Worm (Caenorhabditis elegans): ENCODE results near the gene Y22F5A.11.

DNA sequence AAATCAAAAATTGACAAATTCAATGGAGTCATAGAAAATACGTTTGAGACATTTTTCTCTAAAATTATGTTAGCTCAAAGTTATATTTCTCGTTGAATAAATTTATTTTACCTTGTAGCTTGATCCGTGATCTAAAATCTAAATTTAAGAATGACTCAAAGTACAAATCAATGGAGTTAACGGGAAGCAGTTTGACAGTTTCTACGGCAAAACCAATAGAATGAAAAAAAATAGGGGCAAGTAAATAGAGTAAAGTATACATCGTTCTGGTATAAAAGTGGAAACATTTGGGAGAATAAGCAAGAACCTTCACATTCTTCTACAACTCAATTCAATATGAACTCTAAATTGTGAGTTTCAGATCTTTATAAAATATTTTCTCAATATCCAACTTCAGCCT, 44.5 kb downstream of the Y22F5A.11 start, which contains the start of gene fipr-6:
- no peak for TF ChIP-seq him-1 (tag; optimal IDR thresholded peaks at IDR 0.05)
- TF ChIP-seq W03F9.2 (tag; optimal IDR thresholded peaks at IDR 0.05): no peak
- no peak for TF ChIP-seq dao-5 (tag; optimal IDR thresholded peaks at IDR 0.05)

Measured in whole organism, L4/young adult.